Fruit fly (Drosophila melanogaster): ENCODE measurements around the gene CG43219.

CG43219 gene

dm6 chr3L:21251381-21251780 lies 31.2 kb downstream of the CG43219 start (continued):
- TF ChIP-seq Lpt (GFP tag; optimal IDR thresholded peaks at IDR 0.05) (no peak), Lhr (GFP tag; optimal IDR thresholded peaks at IDR 0.05) (no peak), ro (GFP tag; IDR thresholded peaks at IDR 0.05) (no peak), seq (GFP tag; IDR thresholded peaks at IDR 0.05) (peak; percentile 38; the same call in 1 of the 2 replicates), mirr (GFP tag; optimal IDR thresholded peaks at IDR 0.05) (no peak), ase (GFP tag; IDR thresholded peaks at IDR 0.05) (0 out of 3 replicates have a peak, but pooled peaks have one; percentile 19), CG4854 (GFP tag; optimal IDR thresholded peaks at IDR 0.05) (no peak), CG14710 (tag; optimal IDR thresholded peaks at IDR 0.05) (no peak), lbe (GFP tag; optimal IDR thresholded peaks at IDR 0.05) (no peak), CG17829 (tag; optimal IDR thresholded peaks at IDR 0.05) (no peak), p53 (GFP tag; optimal IDR thresholded peaks at IDR 0.05) (no peak), prd (optimal IDR thresholded peaks at IDR 0.05) (no peak), prd (GFP tag; IDR thresholded peaks at IDR 0.05) (peak; percentile 43; the same call in 1 of the 3 replicates), CG7928 (GFP tag; optimal IDR thresholded peaks at IDR 0.05) (no peak), CG2202 (tag; optimal IDR thresholded peaks at IDR 0.05) (no peak), CG10267 (tag; optimal IDR thresholded peaks at IDR 0.05) (no peak), Ets97D (GFP tag; optimal IDR thresholded peaks at IDR 0.05) (no peak), CG10366 (GFP tag; IDR thresholded peaks at IDR 0.05) (0 out of 2 replicates have a peak, but pooled peaks have one; percentile 18), CG12659 (GFP tag; optimal IDR thresholded peaks at IDR 0.05) (peak; percentile 24), CTCF (GFP tag; optimal IDR thresholded peaks at IDR 0.05) (no peak), C15 (GFP tag; IDR thresholded peaks at IDR 0.05) (no peak), tap (tag; optimal IDR thresholded peaks at IDR 0.05) (no peak), H2.0 (GFP tag; IDR thresholded peaks at IDR 0.05) (peak; percentile 38; the same call in 1 of the 2 replicates), fru (optimal IDR thresholded peaks at IDR 0.05) (no peak), pho (GFP tag; optimal IDR thresholded peaks at IDR 0.05) (no peak), caup (GFP tag; optimal IDR thresholded peaks at IDR 0.05; ENCODE audit: severe bottlenecking) (no peak), bcd (GFP tag; optimal IDR thresholded peaks at IDR 0.05) (no peak), kni (GFP tag; optimal IDR thresholded peaks at IDR 0.05) (no peak), twi (tag; optimal IDR thresholded peaks at IDR 0.05) (no peak), HHEX (GFP tag; optimal IDR thresholded peaks at IDR 0.05) (peak; percentile 18), CG9215 (GFP tag; IDR thresholded peaks at IDR 0.05) (0 out of 2 replicates have a peak, but pooled peaks have one; percentile 17), zfh1 (GFP tag; IDR thresholded peaks at IDR 0.05) (peak; percentile 49; the same call in 1 of the 3 replicates), CG15479 (GFP tag; optimal IDR thresholded peaks at IDR 0.05) (no peak), da (GFP tag; optimal IDR thresholded peaks at IDR 0.05) (no peak), CG11504 (tag; optimal IDR thresholded peaks at IDR 0.05) (peak; percentile 18), CG32767 (GFP tag; IDR thresholded peaks at IDR 0.05) (no peak), CG11696 (GFP tag; IDR thresholded peaks at IDR 0.05) (peak; percentile 83), CG14860 (GFP tag; IDR thresholded peaks at IDR 0.05; ENCODE audit: partially characterized antibody) (no peak), Gug (GFP tag; IDR thresholded peaks at IDR 0.05) (peak; percentile 44; the same call in 1 of the 4 replicates), CG8765 (GFP tag; IDR thresholded peaks at IDR 0.05) (no peak), Ada2b (GFP tag; IDR thresholded peaks at IDR 0.05) (no peak), D19A (tag; optimal IDR thresholded peaks at IDR 0.05) (no peak), HmgD (GFP tag; optimal IDR thresholded peaks at IDR 0.05) (no peak), Neu2 (GFP tag; optimal IDR thresholded peaks at IDR 0.05; ENCODE audit: borderline replicate concordance) (no peak), NK7.1 (GFP tag; optimal IDR thresholded peaks at IDR 0.05) (no peak), sc (optimal IDR thresholded peaks at IDR 0.05) (no peak), sc (GFP tag; optimal IDR thresholded peaks at IDR 0.05) (no peak), chinmo (GFP tag; IDR thresholded peaks at IDR 0.05; ENCODE audit: partially characterized antibody) (0 out of 4 replicates have a peak, but pooled peaks have one; percentile 60), sisA (GFP tag; IDR thresholded peaks at IDR 0.05) (peak; percentile 28; the same call in 1 of the 2 replicates), CG8388 (GFP tag; optimal IDR thresholded peaks at IDR 0.05) (peak; percentile 7), CG7786 (GFP tag; optimal IDR thresholded peaks at IDR 0.05) (no peak), D19B (GFP tag; optimal IDR thresholded peaks at IDR 0.05) (no peak), grau (tag; optimal IDR thresholded peaks at IDR 0.05) (peak; percentile 6)

All from whole organism, embryonic.